Fruit fly (Drosophila melanogaster) whole organism, wandering third instar larva: ENCODE data around the gene solo.

ENCODE experiments used
- Dif ChIP-seq: fragments of 200-275, 200-300 bp; sonication (Bioruptor generic); optimal IDR thresholded peaks from 2 replicates; lab custom pipeline; 2018; ENCODE audit warnings: missing biosample characterization, missing genetic modification characterization; ENCODE audit not compliant: partially characterized antibody
- Hr83 ChIP-seq: fragments of 200-300 bp; sonication (Bioruptor generic); optimal IDR thresholded peaks from 2 replicates; lab custom pipeline; 2016; ENCODE audit warnings: missing biosample characterization, mild to moderate bottlenecking, missing genetic modification characterization, moderate library complexity; ENCODE audit not compliant: poor library complexity, severe bottlenecking
- Rel ChIP-seq, 2 experiments: fragments of 200-800 bp; sonication (Bioruptor generic) in 1 of 2; optimal IDR thresholded peaks; 2 replicates in 1 of 2; 3 replicates in 1 of 2; lab custom pipeline; 2016 to 2019; ENCODE audit warnings: mild to moderate bottlenecking in 2 of 2, missing biosample characterization in 2 of 2, missing genetic modification characterization in 2 of 2, moderate library complexity in 1 of 2
- dmrt93B ChIP-seq: fragments of 200-800 bp; sonication (Bioruptor generic); optimal IDR thresholded peaks from 2 replicates; lab custom pipeline; 2018; ENCODE audit warnings: missing biosample characterization, mild to moderate bottlenecking, missing genetic modification characterization
- fru ChIP-seq: fragments of 200-800 bp; sonication (Bioruptor generic); optimal IDR thresholded peaks from 3 replicates; lab custom pipeline; 2016; ENCODE audit warnings: missing biosample characterization, mild to moderate bottlenecking, missing genetic modification characterization
- pan ChIP-seq: fragments of >200 bp; optimal IDR thresholded peaks from 2 replicates; lab custom pipeline; 2017
- usp ChIP-seq: fragments of >200 bp; optimal IDR thresholded peaks from 2 replicates; lab custom pipeline; 2017; ENCODE audit warnings: missing biosample characterization, missing genetic modification characterization
- woc ChIP-seq: sonication (Bioruptor generic); optimal IDR thresholded peaks from 2 replicates; lab custom pipeline; 2016; ENCODE audit warnings: missing biosample characterization, mild to moderate bottlenecking, missing genetic modification characterization

DNA sequence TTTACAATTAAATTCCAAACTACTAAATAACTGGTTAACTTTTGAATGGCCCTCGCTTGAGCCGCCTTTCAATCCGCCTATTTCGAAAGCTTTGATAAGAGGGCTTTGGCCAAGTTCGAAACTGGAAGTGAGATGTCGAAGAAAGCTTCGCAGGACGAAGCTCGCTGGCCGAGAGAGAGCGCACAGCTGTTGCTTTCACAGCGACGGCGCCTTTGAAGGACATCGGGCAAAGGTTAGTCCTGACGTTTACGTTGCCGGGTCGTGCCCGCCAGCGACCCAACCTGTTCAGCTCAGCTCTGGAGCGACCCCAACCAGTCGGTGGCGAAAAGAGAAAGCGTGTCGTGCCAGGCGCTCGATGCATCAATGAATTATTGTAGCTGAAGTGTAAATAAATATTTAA is 49.7 kb upstream of the solo start:
- TF ChIP-seq Dif (GFP tag; lab: Kevin White, UChicago) (no peak), dmrt93B (GFP tag; lab: Kevin White, UChicago) (no peak), fru (GFP tag; lab: Kevin White, UChicago) (no peak), pan (no peak), woc (GFP tag; lab: Kevin White, UChicago) (no peak), Hr83 (GFP tag; lab: Kevin White, UChicago) (no peak), Rel (GFP tag; optimal IDR thresholded peaks at IDR 0.05; lab: Kevin White, UChicago) (no peak), Rel (tag; optimal IDR thresholded peaks at IDR 0.05; lab: Kevin White, UChicago) (no peak), usp (GFP tag; lab: Kevin White, UChicago) (no peak)
